Worm (Caenorhabditis elegans): ENCODE results near the gene sphr-1.

The sphr-1 gene

ce11 chrV:9194055-9194454 lies 2.6 kb downstream of the sphr-1 start:
- TF ChIP-seq fkh-10 (GFP tag; optimal IDR thresholded peaks at IDR 0.05) (peak; percentile 17), unc-39 (tag; optimal IDR thresholded peaks at IDR 0.05) (no peak)

- no peak for TF ChIP-seq nhr-76 (tag; optimal IDR thresholded peaks at IDR 0.05)
- peak; percentile 6 for TF ChIP-seq elt-2 (tag; optimal IDR thresholded peaks at IDR 0.05)
These were observed 5.7 kb downstream of the sphr-1 start, which contains the start of gene C24B5.4 for ce11 chrV:9197121-9197520. TSS of gene C24B5.4 (minus strand) at chrV:9197326.

- TF ChIP-seq ceh-28 (tag; optimal IDR thresholded peaks at IDR 0.05) (no peak), ztf-4 (tag; optimal IDR thresholded peaks at IDR 0.05) (no peak), ceh-16 (tag; optimal IDR thresholded peaks at IDR 0.05) (no peak), nhr-67 (tag; optimal IDR thresholded peaks at IDR 0.05) (no peak), unc-62 (GFP tag; optimal IDR thresholded peaks at IDR 0.05) (no peak), eor-1 (tag; optimal IDR thresholded peaks at IDR 0.05) (no peak), snpc-4 (tag; optimal IDR thresholded peaks at IDR 0.05) (no peak), elt-3 (tag; optimal IDR thresholded peaks at IDR 0.05) (no peak), aly-2 (tag; optimal IDR thresholded peaks at IDR 0.05) (no peak), ama-1 (optimal IDR thresholded peaks at IDR 0.05) (no peak), nhr-237 (tag; optimal IDR thresholded peaks at IDR 0.05) (no peak), mml-1 (tag; optimal IDR thresholded peaks at IDR 0.05) (no peak), hmg-11 (tag; optimal IDR thresholded peaks at IDR 0.05) (no peak), ceh-9 (tag; optimal IDR thresholded peaks at IDR 0.05) (no peak), lin-15B (tag; optimal IDR thresholded peaks at IDR 0.05) (no peak), fos-1 (tag; optimal IDR thresholded peaks at IDR 0.05) (no peak), tbx-2 (tag; optimal IDR thresholded peaks at IDR 0.05) (no peak), nhr-77 (tag; optimal IDR thresholded peaks at IDR 0.05) (no peak), elt-1 (tag; optimal IDR thresholded peaks at IDR 0.05) (no peak)
These were observed 7.5 kb downstream of the sphr-1 start, which contains the start of gene str-177 for ce11 chrV:9198887-9199286. TSS of gene str-177 (minus strand) at chrV:9198987.

ce11 chrV:9202710-9203109 lies 11.3 kb downstream of the sphr-1 start, which contains the start of gene asp-2:
TSS of gene asp-2 (plus strand) at chrV:9203077.
- TF ChIP-seq ceh-82 (tag; optimal IDR thresholded peaks at IDR 0.05) (no peak), nhr-43 (tag; optimal IDR thresholded peaks at IDR 0.05; ENCODE audit: poor library complexity, severe bottlenecking) (no peak), ZK546.5 (tag; optimal IDR thresholded peaks at IDR 0.05) (no peak), sea-2 (GFP tag; optimal IDR thresholded peaks at IDR 0.05) (no peak), elt-2 (tag; optimal IDR thresholded peaks at IDR 0.05) (peak; percentile 91), pqm-1 (tag; optimal IDR thresholded peaks at IDR 0.05) (peak; percentile 89), daf-12 (tag; optimal IDR thresholded peaks at IDR 0.05) (no peak), lsy-12 (tag; optimal IDR thresholded peaks at IDR 0.05) (no peak)

- TF ChIP-seq pha-4 (tag; optimal IDR thresholded peaks at IDR 0.05): peak; percentile 59
- TF ChIP-seq pqm-1 (tag; optimal IDR thresholded peaks at IDR 0.05): no peak
These were observed 16.0 kb downstream of the sphr-1 start, which contains the start of gene inx-10 for ce11 chrV:9207377-9207776. TSS of gene inx-10 (minus strand) at chrV:9207477.

- TF ChIP-seq snpc-4 (tag; optimal IDR thresholded peaks at IDR 0.05): no peak
- TF ChIP-seq ztf-4 (tag; optimal IDR thresholded peaks at IDR 0.05): no peak
- peak; percentile 47 for TF ChIP-seq hmg-11 (tag; optimal IDR thresholded peaks at IDR 0.05)
- no peak for TF ChIP-seq tbx-2 (tag; optimal IDR thresholded peaks at IDR 0.05)
- TF ChIP-seq nfya-1 (tag; optimal IDR thresholded peaks at IDR 0.05; ENCODE audit: insufficient read depth): peak; percentile 27
- no peak for TF ChIP-seq ama-1 (optimal IDR thresholded peaks at IDR 0.05)
- no peak for TF ChIP-seq elt-2 (tag; optimal IDR thresholded peaks at IDR 0.05)
- TF ChIP-seq nhr-237 (tag; optimal IDR thresholded peaks at IDR 0.05): no peak
- no peak for TF ChIP-seq egl-27 (tag; optimal IDR thresholded peaks at IDR 0.05)
- no peak for TF ChIP-seq fkh-10 (GFP tag; optimal IDR thresholded peaks at IDR 0.05)
- TF ChIP-seq lin-15B (tag; optimal IDR thresholded peaks at IDR 0.05): no peak
- TF ChIP-seq sea-2 (GFP tag; optimal IDR thresholded peaks at IDR 0.05): no peak
- no peak for TF ChIP-seq nhr-77 (tag; optimal IDR thresholded peaks at IDR 0.05)
- no peak for TF ChIP-seq ztf-11 (tag; optimal IDR thresholded peaks at IDR 0.05)
- no peak for TF ChIP-seq zag-1 (tag; optimal IDR thresholded peaks at IDR 0.05)
- no peak for TF ChIP-seq nhr-25 (tag; optimal IDR thresholded peaks at IDR 0.05)
- no peak for TF ChIP-seq pqm-1 (tag; optimal IDR thresholded peaks at IDR 0.05)
These were observed 17.5 kb downstream of the sphr-1 start for ce11 chrV:9208878-9209277.
